Worm (Caenorhabditis elegans) whole organism, L3 larva: ENCODE results near the gene C17H11.6.

Experiments used
- aly-2 ChIP-seq: fragments of 150-350 bp; optimal IDR thresholded peaks from 2 replicates; lab custom pipeline; 2014; ENCODE audit warnings: missing biosample characterization, missing genetic modification characterization
- ceh-16 ChIP-seq: sonication (generic microtip); optimal IDR thresholded peaks from 2 replicates; lab custom pipeline; 2017; ENCODE audit warnings: missing biosample characterization, missing genetic modification characterization
- egl-5 ChIP-seq: fragments of 150-350 bp; optimal IDR thresholded peaks from 2 replicates; lab custom pipeline; 2017; ENCODE audit warnings: missing biosample characterization, missing genetic modification reagents, missing genetic modification characterization, inconsistent platforms
- elt-1 ChIP-seq: fragments of 150-350 bp; optimal IDR thresholded peaks from 2 replicates; lab custom pipeline; 2014; ENCODE audit warnings: missing biosample characterization, missing genetic modification characterization
- elt-3 ChIP-seq, 3 experiments: fragments of 150-350 bp in 1 of 3; sonication (generic microtip) in 2 of 3; optimal IDR thresholded peaks; 2 replicates in 2 of 3; 4 replicates in 1 of 3; lab custom pipeline; 2014 to 2017; ENCODE audit warnings: missing biosample characterization in 3 of 3, missing genetic modification characterization in 3 of 3
- fkh-10 ChIP-seq: sonication (generic microtip); optimal IDR thresholded peaks from 2 replicates; lab custom pipeline; 2017; ENCODE audit warnings: missing biosample characterization, missing genetic modification reagents, missing genetic modification characterization
- lin-15B ChIP-seq: fragments of 150-350 bp; optimal IDR thresholded peaks from 2 replicates; lab custom pipeline; 2014; ENCODE audit warnings: missing biosample characterization, missing genetic modification characterization
- nhr-12 ChIP-seq: fragments of 150-350 bp; optimal IDR thresholded peaks from 2 replicates; lab custom pipeline; 2014; ENCODE audit warnings: missing biosample characterization, missing genetic modification characterization
- nhr-237 ChIP-seq: fragments of 150-350 bp; optimal IDR thresholded peaks from 2 replicates; lab custom pipeline; 2014; ENCODE audit warnings: missing biosample characterization, missing genetic modification characterization
- nhr-76 ChIP-seq: fragments of 150-350 bp; sonication (generic microtip); optimal IDR thresholded peaks from 5 replicates; lab custom pipeline; 2014; ENCODE audit warnings: missing biosample characterization, missing genetic modification characterization
- skn-1 ChIP-seq: fragments of 150-350 bp; optimal IDR thresholded peaks from 2 replicates; lab custom pipeline; 2014; ENCODE audit warnings: missing biosample characterization, missing genetic modification characterization
- snpc-4 ChIP-seq: fragments of 150-350 bp; optimal IDR thresholded peaks from 2 replicates; lab custom pipeline; 2014; ENCODE audit warnings: missing biosample characterization, missing genetic modification characterization
- ztf-11 ChIP-seq: fragments of 150-350 bp; optimal IDR thresholded peaks from 2 replicates; lab custom pipeline; 2014; ENCODE audit warnings: missing biosample characterization, missing genetic modification characterization

- TF ChIP-seq nhr-76 (tag; lab: Kevin White, UChicago) (no peak), snpc-4 (tag; lab: Kevin White, UChicago) (no peak), fkh-10 (GFP tag; lab: Kevin White, UChicago) (no peak), nhr-12 (no peak), egl-5 (tag; lab: Kevin White, UChicago) (no peak), elt-3 (tag; optimal IDR thresholded peaks at IDR 0.05; lab: Kevin White, UChicago) (no peak), elt-1 (tag; lab: Kevin White, UChicago) (no peak), aly-2 (tag; lab: Kevin White, UChicago) (no peak), ztf-11 (tag; lab: Kevin White, UChicago) (no peak), lin-15B (tag; lab: Kevin White, UChicago) (no peak), nhr-237 (tag; lab: Kevin White, UChicago) (no peak), ceh-16 (tag; lab: Kevin White, UChicago) (no peak), skn-1 (tag; lab: Kevin White, UChicago) (no peak)
Observed at ce11 chrX:8151409-8151808, 52.2 kb downstream of the C17H11.6 start.
